Worm (Caenorhabditis elegans) whole organism, L2 larva: ENCODE measurements around the gene F20D6.11.

Experiments
- C34F6.9 ChIP-seq: fragments of 150-350 bp; optimal IDR thresholded peaks from 2 replicates; lab custom pipeline; 2014; ENCODE audit warnings: missing biosample characterization, missing genetic modification characterization
- F13H6.1 ChIP-seq: sonication (generic microtip); optimal IDR thresholded peaks from 2 replicates; lab custom pipeline; 2016; ENCODE audit warnings: missing genetic modification characterization, missing compliant biosample characterization
- Y55F3AM.14 ChIP-seq: fragments of 200-800 bp; sonication (Bioruptor generic); optimal IDR thresholded peaks from 2 replicates; lab custom pipeline; 2018; ENCODE audit warnings: mild to moderate bottlenecking, missing genetic modification characterization, missing compliant biosample characterization
- alr-1 ChIP-seq: fragments of 150-350 bp; optimal IDR thresholded peaks from 2 replicates; lab custom pipeline; 2014; ENCODE audit warnings: missing biosample characterization, missing genetic modification characterization
- aly-2 ChIP-seq: fragments of 150-350 bp; optimal IDR thresholded peaks from 2 replicates; lab custom pipeline; 2014; ENCODE audit warnings: missing biosample characterization, missing genetic modification characterization
- blmp-1 ChIP-seq: sonication (generic microtip); optimal IDR thresholded peaks from 2 replicates; lab custom pipeline; 2017; ENCODE audit warnings: missing genetic modification characterization, mild to moderate bottlenecking, missing compliant biosample characterization, antibody characterized with exemption, moderate library complexity; ENCODE audit not compliant: insufficient read depth
- ceh-16 ChIP-seq: fragments of 150-350 bp; optimal IDR thresholded peaks from 2 replicates; lab custom pipeline; 2014; ENCODE audit warnings: missing biosample characterization, missing genetic modification characterization
- crh-2 ChIP-seq: sonication (generic microtip); optimal IDR thresholded peaks from 2 replicates; lab custom pipeline; 2017; ENCODE audit warnings: missing biosample characterization, missing genetic modification characterization
- egl-27 ChIP-seq: sonication (generic microtip); optimal IDR thresholded peaks from 3 replicates; lab custom pipeline; 2017; ENCODE audit warnings: missing biosample characterization, missing genetic modification reagents, missing genetic modification characterization
- elt-1 ChIP-seq: fragments of 150-350 bp; optimal IDR thresholded peaks from 2 replicates; lab custom pipeline; 2014; ENCODE audit warnings: missing biosample characterization, missing genetic modification characterization
- fos-1 ChIP-seq: fragments of 150-350 bp; optimal IDR thresholded peaks from 2 replicates; lab custom pipeline; 2014; ENCODE audit warnings: missing biosample characterization, missing genetic modification characterization
- gmeb-1 ChIP-seq: fragments of 150-350 bp; optimal IDR thresholded peaks from 2 replicates; lab custom pipeline; 2014; ENCODE audit warnings: missing biosample characterization, missing genetic modification characterization
- lin-11 ChIP-seq: fragments of 150-350 bp; sonication (generic microtip); optimal IDR thresholded peaks from 2 replicates; lab custom pipeline; 2014; ENCODE audit warnings: missing biosample characterization, missing genetic modification characterization, inconsistent platforms, mixed read lengths
- lin-13 ChIP-seq: fragments of 150-350 bp; optimal IDR thresholded peaks from 2 replicates; lab custom pipeline; 2014; ENCODE audit warnings: missing biosample characterization, missing genetic modification reagents, missing genetic modification characterization
- lsy-2 ChIP-seq, 2 experiments: fragments of 150-350 bp in 1 of 2; sonication (generic microtip) in 1 of 2; optimal IDR thresholded peaks; 2 replicates each; lab custom pipeline; 2014 to 2017; ENCODE audit warnings: missing biosample characterization in 2 of 2, missing genetic modification characterization in 2 of 2
- mab-5 ChIP-seq: fragments of 150-350 bp; optimal IDR thresholded peaks from 2 replicates; lab custom pipeline; 2014; ENCODE audit warnings: missing biosample characterization, missing genetic modification characterization
- mdl-1 ChIP-seq, 2 experiments: fragments of 150-350 bp in 1 of 2; sonication (generic microtip) in 1 of 2; optimal IDR thresholded peaks; 2 replicates each; lab custom pipeline; 2017; ENCODE audit warnings: missing biosample characterization in 2 of 2, missing genetic modification characterization in 2 of 2
- nhr-10 ChIP-seq: sonication (generic microtip); optimal IDR thresholded peaks from 2 replicates; lab custom pipeline; 2017; ENCODE audit warnings: missing biosample characterization, missing genetic modification characterization
- nhr-11 ChIP-seq: fragments of 150-350 bp; optimal IDR thresholded peaks from 2 replicates; lab custom pipeline; 2014; ENCODE audit warnings: missing biosample characterization, missing genetic modification characterization
- nhr-129 ChIP-seq: fragments of 150-350 bp; optimal IDR thresholded peaks from 2 replicates; lab custom pipeline; 2014; ENCODE audit warnings: missing biosample characterization, missing genetic modification characterization
- nhr-21 ChIP-seq: fragments of 150-350 bp; optimal IDR thresholded peaks from 2 replicates; lab custom pipeline; 2014; ENCODE audit warnings: missing biosample characterization, missing genetic modification characterization
- nhr-25 ChIP-seq: fragments of 150-350 bp; sonication (generic microtip); optimal IDR thresholded peaks from 3 replicates; lab custom pipeline; 2014; ENCODE audit warnings: missing biosample characterization, missing genetic modification characterization
- nhr-77 ChIP-seq: fragments of 150-350 bp; optimal IDR thresholded peaks from 2 replicates; lab custom pipeline; 2014; ENCODE audit warnings: missing biosample characterization, missing genetic modification characterization
- peb-1 ChIP-seq: fragments of 150-350 bp; optimal IDR thresholded peaks from 2 replicates; lab custom pipeline; 2014; ENCODE audit warnings: missing biosample characterization, missing genetic modification characterization
- sem-4 ChIP-seq: fragments of 150-350 bp; optimal IDR thresholded peaks from 2 replicates; lab custom pipeline; 2014; ENCODE audit warnings: missing biosample characterization, missing genetic modification reagents, missing genetic modification characterization
- skn-1 ChIP-seq: sonication (generic microtip); optimal IDR thresholded peaks from 2 replicates; lab custom pipeline; 2017; ENCODE audit warnings: missing biosample characterization, missing genetic modification characterization
- sma-3 ChIP-seq: sonication (generic microtip); optimal IDR thresholded peaks from 2 replicates; lab custom pipeline; 2016; ENCODE audit warnings: missing genetic modification reagents, missing genetic modification characterization, missing compliant biosample characterization
- sma-9 ChIP-seq, 2 experiments: fragments of 150-350 bp in 1 of 2; sonication (generic microtip) in 1 of 2; optimal IDR thresholded peaks; 2 replicates each; lab custom pipeline; 2014 to 2016; ENCODE audit warnings: missing genetic modification characterization in 2 of 2, mild to moderate bottlenecking in 1 of 2, missing biosample characterization in 1 of 2, missing compliant biosample characterization in 1 of 2, missing genetic modification reagents in 1 of 2, moderate library complexity in 1 of 2
- snpc-4 ChIP-seq: fragments of 150-350 bp; optimal IDR thresholded peaks from 2 replicates; lab custom pipeline; 2014; ENCODE audit warnings: missing biosample characterization, missing genetic modification characterization
- unc-55 ChIP-seq: fragments of 150-350 bp; sonication (generic microtip); optimal IDR thresholded peaks from 3 replicates; lab custom pipeline; 2014; ENCODE audit warnings: missing biosample characterization, missing genetic modification reagents, missing genetic modification characterization
- unc-62 ChIP-seq: fragments of 150-350 bp; optimal IDR thresholded peaks from 2 replicates; lab custom pipeline; 2014; ENCODE audit warnings: missing biosample characterization, missing genetic modification reagents, missing genetic modification characterization
- zag-1 ChIP-seq: fragments of 150-350 bp; optimal IDR thresholded peaks from 2 replicates; lab custom pipeline; 2014; ENCODE audit warnings: missing biosample characterization, missing genetic modification characterization
- ztf-1 ChIP-seq: fragments of 200-800 bp; sonication (Bioruptor generic); conservative IDR thresholded peaks from 2 replicates; pipeline ENCODE4 v1.3.6; 2022; ENCODE audit warnings: missing genetic modification characterization, missing compliant biosample characterization
- ztf-11 ChIP-seq: sonication (generic microtip); optimal IDR thresholded peaks from 2 replicates; lab custom pipeline; 2017; ENCODE audit warnings: missing biosample characterization, missing genetic modification characterization
- ztf-4 ChIP-seq: fragments of 150-350 bp; optimal IDR thresholded peaks from 2 replicates; lab custom pipeline; 2014; ENCODE audit warnings: missing biosample characterization, missing genetic modification characterization

Gene F20D6.11

DNA sequence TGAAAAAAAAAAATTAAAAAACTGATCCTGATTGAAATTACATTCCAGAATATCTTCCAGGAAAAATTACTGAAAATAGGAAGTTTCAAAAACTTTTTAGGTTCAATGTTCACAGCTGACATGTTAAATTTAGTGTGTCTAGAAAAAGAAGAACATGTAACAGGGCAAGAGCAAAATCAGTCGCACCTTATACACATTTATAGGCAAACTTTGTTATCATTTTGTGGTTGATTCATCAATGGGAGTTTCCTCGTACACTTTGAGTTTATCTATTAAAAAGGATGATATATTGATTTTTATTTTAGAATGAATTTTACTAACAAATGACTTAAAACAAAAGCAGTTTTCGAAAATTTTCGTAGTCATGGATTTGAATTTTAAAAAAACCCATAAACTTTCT, 44.3 kb upstream of the F20D6.11 start:
- peak; percentile 73 for TF ChIP-seq fos-1 (tag; lab: Kevin White, UChicago)
- TF ChIP-seq lsy-2 (tag; optimal IDR thresholded peaks at IDR 0.05; lab: Kevin White, UChicago): no peak

DNA sequence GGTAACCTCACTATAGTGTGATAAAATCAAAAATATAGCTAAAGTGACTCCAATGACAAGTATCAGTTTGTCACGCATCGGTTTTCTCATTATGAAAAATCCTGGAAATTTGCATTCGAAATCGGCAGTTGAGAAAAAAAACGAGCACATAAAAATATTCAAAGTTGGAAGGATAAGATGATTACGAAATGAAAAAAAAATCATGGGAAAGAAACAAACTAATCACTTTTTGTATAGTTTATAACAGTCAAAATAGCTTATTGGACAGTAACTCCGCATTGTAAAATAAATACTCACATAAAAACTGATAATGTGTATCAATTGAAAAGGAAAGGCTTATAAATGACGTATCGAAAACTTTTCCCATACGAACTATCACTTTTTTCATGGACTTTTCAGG, 43.9 kb upstream of the F20D6.11 start, which contains the start of gene C16D9.4:
Gene C16D9.4 (minus strand): TSS at position 101 of the 400 bp plus-strand sequence.
- TF ChIP-seq nhr-10 (tag; lab: Kevin White, UChicago): no peak
- no peak for TF ChIP-seq blmp-1
- no peak for TF ChIP-seq lin-13 (GFP tag; lab: Kevin White, UChicago)
- TF ChIP-seq sma-3 (GFP tag; lab: Kevin White, UChicago): no peak
- TF ChIP-seq mab-5 (tag; lab: Kevin White, UChicago): no peak

DNA sequence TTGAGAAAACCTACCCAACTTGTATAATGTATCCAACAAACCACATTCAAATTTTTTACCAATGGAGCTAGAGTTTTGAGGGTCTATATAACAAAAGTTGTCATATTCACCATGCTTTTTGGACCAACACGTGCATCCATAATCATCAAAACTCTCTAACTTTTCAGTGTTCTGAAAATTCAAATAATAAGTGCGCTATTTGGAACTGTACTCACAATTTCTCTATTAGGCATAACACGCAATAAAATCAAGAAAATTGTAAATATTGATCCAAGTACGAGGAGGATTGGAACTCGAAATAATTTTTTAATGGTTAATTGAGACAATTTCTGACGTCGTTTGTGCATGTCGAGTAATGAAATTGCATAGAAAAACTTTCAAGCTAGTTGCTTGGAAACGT, 41.0 kb upstream of the F20D6.11 start, which contains the start of gene C16D9.3:
Gene C16D9.3 (minus strand): TSS at position 101 of the 400 bp plus-strand sequence.
- TF ChIP-seq sma-3 (GFP tag; lab: Kevin White, UChicago): no peak
- no peak for TF ChIP-seq skn-1
- TF ChIP-seq mdl-1 (tag; optimal IDR thresholded peaks at IDR 0.05; lab: Kevin White, UChicago): no peak

DNA sequence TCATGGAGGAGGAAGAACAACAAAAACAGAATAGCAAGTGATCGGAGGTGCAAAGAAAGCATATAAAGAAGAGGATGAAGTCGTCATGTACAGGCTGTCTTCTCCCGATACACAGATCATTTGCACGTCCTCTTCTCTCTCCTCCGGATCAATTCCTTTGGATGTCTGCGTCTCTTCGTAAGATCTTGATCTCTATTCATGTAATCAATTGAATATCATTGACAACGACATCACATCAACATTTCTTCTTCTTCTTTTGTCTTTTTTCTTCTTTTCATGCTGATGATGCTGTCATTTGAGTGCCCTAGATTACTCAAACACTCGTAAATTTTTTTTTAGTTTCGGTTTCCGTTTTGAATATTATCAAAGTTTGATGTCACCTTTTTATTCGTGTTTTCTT, 39.4 kb upstream of the F20D6.11 start, which contains the start of gene rol-3:
Gene rol-3 (minus strand): TSS at position 120 of the 400 bp plus-strand sequence.
- TF ChIP-seq sma-3 (GFP tag; lab: Kevin White, UChicago) (peak; percentile 3), nhr-21 (peak; percentile 60), peb-1 (tag; lab: Kevin White, UChicago) (no peak), unc-62 (no peak), fos-1 (tag; lab: Kevin White, UChicago) (peak; percentile 26), lsy-2 (tag; optimal IDR thresholded peaks at IDR 0.05; lab: Kevin White, UChicago) (peak in 1 of 2 experiments; percentile 44)
- TF ChIP-seq, all 48 proteins: peak for 4

DNA sequence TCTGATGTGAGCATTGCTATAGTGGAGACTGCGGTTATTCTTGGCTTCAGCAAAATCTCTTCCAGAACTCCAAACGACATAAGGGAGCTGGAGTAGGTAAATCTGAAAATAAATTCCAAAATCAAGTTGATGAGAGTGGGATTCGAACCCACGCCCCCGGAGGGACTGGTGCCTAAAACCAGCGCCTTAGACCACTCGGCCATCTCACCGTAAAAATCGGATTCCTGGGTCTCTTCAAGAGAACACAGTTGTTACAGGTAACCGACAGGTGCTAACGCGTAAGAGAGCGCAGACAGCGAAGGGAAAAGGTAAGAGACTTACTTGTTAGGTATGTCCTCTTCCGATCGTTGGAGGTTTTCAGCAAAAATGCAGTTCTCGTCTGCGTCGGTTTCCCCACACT, 36.4 kb upstream of the F20D6.11 start:
- TF ChIP-seq nhr-25 (tag; lab: Kevin White, UChicago) (no peak), sma-9 (GFP tag; optimal IDR thresholded peaks at IDR 0.05; lab: Kevin White, UChicago) (no peak), sma-9 (tag; optimal IDR thresholded peaks at IDR 0.05; lab: Kevin White, UChicago) (no peak), nhr-129 (tag; lab: Kevin White, UChicago) (peak; percentile 45), C34F6.9 (tag; lab: Kevin White, UChicago) (peak; percentile 6), nhr-21 (peak; percentile 29), sma-3 (GFP tag; lab: Kevin White, UChicago) (peak; percentile 54), snpc-4 (tag; lab: Kevin White, UChicago) (peak; percentile 49), gmeb-1 (tag; lab: Kevin White, UChicago) (peak; percentile 6), crh-2 (peak; percentile 48)

DNA sequence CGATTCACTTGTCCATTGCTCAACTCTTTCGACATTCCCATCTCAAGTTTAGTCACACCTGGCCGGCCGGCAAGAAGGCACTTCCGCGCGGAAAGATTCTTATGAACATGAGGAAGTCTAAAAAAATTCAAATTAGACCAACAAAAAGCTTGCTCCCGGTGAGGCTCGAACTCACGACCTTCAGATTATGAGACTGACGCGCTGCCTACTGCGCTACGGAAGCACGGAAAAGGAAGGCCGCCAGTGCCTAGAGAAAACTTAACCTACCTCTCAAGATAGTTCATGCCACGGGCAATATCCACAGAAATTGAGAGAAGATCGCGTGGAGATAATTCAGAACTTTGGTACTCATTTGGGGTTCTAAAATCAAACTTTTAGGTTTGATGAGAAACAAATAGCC, 31.2 kb upstream of the F20D6.11 start:
- TF ChIP-seq snpc-4 (tag; lab: Kevin White, UChicago) (peak; percentile 67), skn-1 (no peak), alr-1 (tag; lab: Kevin White, UChicago) (no peak), nhr-129 (tag; lab: Kevin White, UChicago) (peak; percentile 21), sma-9 (GFP tag; optimal IDR thresholded peaks at IDR 0.05; lab: Kevin White, UChicago) (peak; percentile 18), sma-9 (tag; optimal IDR thresholded peaks at IDR 0.05; lab: Kevin White, UChicago) (no peak)

DNA sequence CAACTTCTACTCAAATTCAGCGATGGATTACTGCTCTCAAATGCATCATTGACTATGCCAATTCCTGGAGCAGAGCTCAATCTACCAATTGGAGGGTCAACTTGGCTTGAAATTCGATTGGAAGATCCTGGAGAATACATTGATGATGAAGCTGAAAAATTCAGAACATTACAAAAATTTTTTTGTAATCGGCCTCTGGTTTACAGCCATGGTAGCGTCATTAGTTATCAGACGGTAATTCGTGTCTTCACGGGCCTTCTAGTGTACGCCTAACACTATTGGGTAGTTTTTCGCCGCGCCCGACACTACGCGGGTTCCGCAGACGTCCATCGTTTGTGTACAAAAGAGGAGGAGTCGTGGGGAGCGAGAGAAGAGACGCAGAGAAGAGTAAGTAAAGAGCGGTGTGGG, 29.8 kb upstream of the F20D6.11 start:
- TF ChIP-seq mab-5 (tag; lab: Kevin White, UChicago) (no peak), unc-62 (peak; percentile 26), nhr-11 (tag; lab: Kevin White, UChicago) (peak; percentile 34), C34F6.9 (tag; lab: Kevin White, UChicago) (peak; percentile 61), zag-1 (tag; lab: Kevin White, UChicago) (peak; percentile 23), elt-1 (tag; lab: Kevin White, UChicago) (no peak), unc-55 (GFP tag; lab: Kevin White, UChicago) (no peak), nhr-129 (tag; lab: Kevin White, UChicago) (peak; percentile 63), snpc-4 (tag; lab: Kevin White, UChicago) (peak; percentile 99), Y55F3AM.14 (peak; percentile 6), lsy-2 (tag; optimal IDR thresholded peaks at IDR 0.05; lab: Kevin White, UChicago) (peak; percentile 65 to 78), alr-1 (tag; lab: Kevin White, UChicago) (no peak), nhr-77 (tag; lab: Kevin White, UChicago) (peak; percentile 63), nhr-10 (tag; lab: Kevin White, UChicago) (peak; percentile 29), aly-2 (tag; lab: Kevin White, UChicago) (no peak), mdl-1 (tag; optimal IDR thresholded peaks at IDR 0.05; lab: Kevin White, UChicago) (peak; percentile 49 to 65), ztf-4 (no peak), sma-3 (GFP tag; lab: Kevin White, UChicago) (peak; percentile 94), egl-27 (tag; lab: Kevin White, UChicago) (peak; percentile 80), gmeb-1 (tag; lab: Kevin White, UChicago) (peak; percentile 79), sem-4 (tag; lab: Kevin White, UChicago) (peak; percentile 65), ceh-16 (tag; lab: Kevin White, UChicago) (peak; percentile 40), ztf-1 (GFP tag; lab: Robert Waterston, UW) (no peak), ztf-11 (tag; lab: Kevin White, UChicago) (no peak), sma-9 (GFP tag; optimal IDR thresholded peaks at IDR 0.05; lab: Kevin White, UChicago) (peak; percentile 91), sma-9 (tag; optimal IDR thresholded peaks at IDR 0.05; lab: Kevin White, UChicago) (no peak), lin-13 (GFP tag; lab: Kevin White, UChicago) (peak; percentile 77), nhr-21 (peak; percentile 88), lin-11 (tag; lab: Kevin White, UChicago) (peak; percentile 7), crh-2 (peak; percentile 89), F13H6.1 (tag; lab: Kevin White, UChicago) (peak; percentile 88)
